Worm (Caenorhabditis elegans) whole organism, mixed stage, embryonic: ENCODE measurements around the gene ruvb-1.

Experiments used
- M03D4.4 ChIP-seq: sonication (generic microtip); optimal IDR thresholded peaks from 2 replicates; lab custom pipeline; 2017; ENCODE audit warnings: mild to moderate bottlenecking, missing genetic modification characterization, missing compliant biosample characterization
- blmp-1 ChIP-seq: fragments of 150-350 bp; optimal IDR thresholded peaks from 2 replicates; lab custom pipeline; 2014; ENCODE audit warnings: missing biosample characterization, missing genetic modification characterization
- ceh-43 ChIP-seq: fragments of 200-800 bp; sonication (Bioruptor generic); optimal IDR thresholded peaks from 2 replicates; lab custom pipeline; 2018; ENCODE audit warnings: mild to moderate bottlenecking, missing genetic modification characterization, moderate library complexity, missing compliant biosample characterization
- ceh-83 ChIP-seq: fragments of 200-800 bp; sonication (Bioruptor generic); optimal IDR thresholded peaks from 2 replicates; lab custom pipeline; 2018; ENCODE audit warnings: mild to moderate bottlenecking, missing genetic modification characterization, missing compliant biosample characterization
- ces-1 ChIP-seq: fragments of 150-350 bp; optimal IDR thresholded peaks from 2 replicates; lab custom pipeline; 2014; ENCODE audit warnings: missing biosample characterization, missing genetic modification reagents, missing genetic modification characterization
- cnd-1 ChIP-seq: fragments of 200-800 bp; sonication (Bioruptor generic); optimal IDR thresholded peaks from 2 replicates; lab custom pipeline; 2018; ENCODE audit warnings: mild to moderate bottlenecking, missing genetic modification characterization, missing compliant biosample characterization
- drap-1 ChIP-seq: fragments of 200-800 bp; sonication (Bioruptor generic); optimal IDR thresholded peaks from 3 replicates; lab custom pipeline; 2018; ENCODE audit warnings: mild to moderate bottlenecking, missing genetic modification characterization, missing compliant biosample characterization
- elt-1 ChIP-seq: sonication (generic microtip); optimal IDR thresholded peaks from 2 replicates; lab custom pipeline; 2017; ENCODE audit warnings: missing genetic modification characterization, mild to moderate bottlenecking, missing compliant biosample characterization, antibody characterized with exemption, moderate library complexity, borderline replicate concordance; ENCODE audit not compliant: insufficient read depth
- elt-3 ChIP-seq: fragments of 150-350 bp; optimal IDR thresholded peaks from 2 replicates; lab custom pipeline; 2014; ENCODE audit warnings: missing biosample characterization, missing genetic modification characterization
- flh-1 ChIP-seq: fragments of 200-800 bp; sonication (Bioruptor generic); optimal IDR thresholded peaks from 2 replicates; lab custom pipeline; 2018; ENCODE audit warnings: mild to moderate bottlenecking, missing genetic modification characterization, moderate library complexity, missing compliant biosample characterization
- hlh-1 ChIP-seq: fragments of 150-350 bp; optimal IDR thresholded peaks from 2 replicates; lab custom pipeline; 2014; ENCODE audit warnings: missing biosample characterization, missing genetic modification reagents, missing genetic modification characterization
- lin-32 ChIP-seq: fragments of 200-800 bp; sonication (Bioruptor generic); optimal IDR thresholded peaks from 2 replicates; lab custom pipeline; 2018; ENCODE audit warnings: mild to moderate bottlenecking, missing genetic modification characterization, missing compliant biosample characterization
- lsy-2 ChIP-seq: fragments of 150-350 bp; optimal IDR thresholded peaks from 2 replicates; lab custom pipeline; 2014; ENCODE audit warnings: missing biosample characterization, missing genetic modification characterization
- mep-1 ChIP-seq: fragments of 150-350 bp; optimal IDR thresholded peaks from 2 replicates; lab custom pipeline; 2017; ENCODE audit warnings: missing biosample characterization, missing genetic modification reagents, missing genetic modification characterization, inconsistent platforms
- mls-2 ChIP-seq: sonication (generic microtip); optimal IDR thresholded peaks from 2 replicates; lab custom pipeline; 2016; ENCODE audit warnings: mild to moderate bottlenecking, missing genetic modification characterization, moderate library complexity, missing compliant biosample characterization
- nhr-12 ChIP-seq: fragments of 150-350 bp; optimal IDR thresholded peaks from 2 replicates; lab custom pipeline; 2014; ENCODE audit warnings: missing biosample characterization, missing genetic modification characterization
- nhr-2 ChIP-seq: fragments of 150-350 bp; optimal IDR thresholded peaks from 2 replicates; lab custom pipeline; 2014; ENCODE audit warnings: missing biosample characterization, missing genetic modification characterization
- nhr-76 ChIP-seq: sonication (generic microtip); optimal IDR thresholded peaks from 2 replicates; lab custom pipeline; 2017; ENCODE audit warnings: missing biosample characterization, missing genetic modification characterization
- pha-4 ChIP-seq: fragments of 150-350 bp; optimal IDR thresholded peaks from 2 replicates; lab custom pipeline; 2018; ENCODE audit warnings: missing biosample characterization, missing genetic modification reagents, missing genetic modification characterization
- sem-2 ChIP-seq: fragments of 200-800 bp; sonication (Bioruptor generic); optimal IDR thresholded peaks from 2 replicates; lab custom pipeline; 2018; ENCODE audit warnings: mild to moderate bottlenecking, missing genetic modification characterization, missing compliant biosample characterization
- snpc-4 ChIP-seq: fragments of 150-350 bp; optimal IDR thresholded peaks from 2 replicates; lab custom pipeline; 2014; ENCODE audit warnings: missing biosample characterization, missing genetic modification characterization
- sptf-1 ChIP-seq: sonication (generic microtip); optimal IDR thresholded peaks from 2 replicates; lab custom pipeline; 2017; ENCODE audit warnings: mild to moderate bottlenecking, missing genetic modification characterization, moderate library complexity, missing compliant biosample characterization
- unc-120 ChIP-seq: sonication (generic microtip); optimal IDR thresholded peaks from 2 replicates; lab custom pipeline; 2017; ENCODE audit warnings: missing genetic modification characterization, missing compliant biosample characterization; ENCODE audit not compliant: poor library complexity, severe bottlenecking
- unc-62 ChIP-seq: fragments of 150-350 bp; optimal IDR thresholded peaks from 2 replicates; lab custom pipeline; 2014; ENCODE audit warnings: missing biosample characterization, missing genetic modification reagents, missing genetic modification characterization
- zip-8 ChIP-seq: fragments of 150-350 bp; optimal IDR thresholded peaks from 2 replicates; lab custom pipeline; 2014; ENCODE audit warnings: missing biosample characterization, missing genetic modification characterization
- ztf-11 ChIP-seq: fragments of 150-350 bp; optimal IDR thresholded peaks from 2 replicates; lab custom pipeline; 2014; ENCODE audit warnings: missing biosample characterization, missing genetic modification characterization

ruvb-1 gene

ce11 chrV:9944093-9944492, 36.5 kb downstream of the ruvb-1 start, which contains the start of gene sre-28:
Gene sre-28 (plus strand): TSS chrV:9944393.
- no peak for TF ChIP-seq nhr-12 (tag; lab: Kevin White, UChicago)
- no peak for TF ChIP-seq flh-1 (GFP tag; lab: Kevin White, UChicago)
- TF ChIP-seq cnd-1 (tag; lab: Kevin White, UChicago): no peak
- TF ChIP-seq nhr-2 (tag; lab: Kevin White, UChicago): no peak
- TF ChIP-seq, all 35 proteins: peak for 0

ce11 chrV:9943039-9943438, 37.6 kb downstream of the ruvb-1 start, which contains the start of gene fipr-12:
Gene fipr-12 (plus strand): TSS chrV:9943339.
- TF ChIP-seq drap-1 (GFP tag; lab: Kevin White, UChicago) (no peak), sptf-1 (tag; lab: Kevin White, UChicago) (no peak), snpc-4 (no peak), blmp-1 (no peak), lin-32 (GFP tag; lab: Kevin White, UChicago) (no peak), cnd-1 (tag; lab: Kevin White, UChicago) (no peak), nhr-12 (tag; lab: Kevin White, UChicago) (no peak), ztf-11 (tag; lab: Kevin White, UChicago) (no peak), ceh-43 (GFP tag; lab: Kevin White, UChicago) (no peak), unc-62 (GFP tag; lab: Kevin White, UChicago) (no peak), M03D4.4 (tag; lab: Kevin White, UChicago) (no peak), mep-1 (no peak), zip-8 (tag; lab: Kevin White, UChicago) (no peak)

- TF ChIP-seq drap-1 (GFP tag; lab: Kevin White, UChicago) (no peak), blmp-1 (no peak), zip-8 (tag; lab: Kevin White, UChicago) (no peak), lin-32 (GFP tag; lab: Kevin White, UChicago) (no peak), nhr-12 (tag; lab: Kevin White, UChicago) (no peak), ceh-43 (GFP tag; lab: Kevin White, UChicago) (no peak), ces-1 (GFP tag; lab: Kevin White, UChicago) (no peak), nhr-76 (tag; lab: Kevin White, UChicago) (no peak), nhr-2 (tag; lab: Kevin White, UChicago) (no peak), elt-1 (tag; lab: Kevin White, UChicago) (no peak), lsy-2 (tag; lab: Kevin White, UChicago) (no peak), elt-3 (no peak), mep-1 (no peak), mls-2 (no peak), sem-2 (GFP tag; lab: Kevin White, UChicago) (no peak), hlh-1 (tag; lab: Kevin White, UChicago) (no peak), pha-4 (tag; lab: Kevin White, UChicago) (no peak)
Observed at ce11 chrV:9937435-9937834, 43.2 kb downstream of the ruvb-1 start, which contains the start of gene srj-33. Gene srj-33 (minus strand): TSS chrV:9937535.

ce11 chrV:9930612-9931065, 50.0 kb downstream of the ruvb-1 start, which contains the start of the genes rmh-2 and suds-3:
Gene rmh-2 (minus strand): TSS chrV:9930775.
Gene suds-3 (plus strand): TSS chrV:9931015.
- TF ChIP-seq ceh-83 (GFP tag; lab: Kevin White, UChicago) (no peak), sptf-1 (tag; lab: Kevin White, UChicago) (peak; percentile 0), nhr-2 (tag; lab: Kevin White, UChicago) (no peak), lsy-2 (tag; lab: Kevin White, UChicago) (peak; percentile 21), elt-1 (tag; lab: Kevin White, UChicago) (no peak), M03D4.4 (tag; lab: Kevin White, UChicago) (peak; percentile 13), unc-120 (tag; lab: Kevin White, UChicago) (no peak), mep-1 (peak; percentile 66)
